Worm (Caenorhabditis elegans): ENCODE data around the gene gly-1.

The gly-1 gene

DNA sequence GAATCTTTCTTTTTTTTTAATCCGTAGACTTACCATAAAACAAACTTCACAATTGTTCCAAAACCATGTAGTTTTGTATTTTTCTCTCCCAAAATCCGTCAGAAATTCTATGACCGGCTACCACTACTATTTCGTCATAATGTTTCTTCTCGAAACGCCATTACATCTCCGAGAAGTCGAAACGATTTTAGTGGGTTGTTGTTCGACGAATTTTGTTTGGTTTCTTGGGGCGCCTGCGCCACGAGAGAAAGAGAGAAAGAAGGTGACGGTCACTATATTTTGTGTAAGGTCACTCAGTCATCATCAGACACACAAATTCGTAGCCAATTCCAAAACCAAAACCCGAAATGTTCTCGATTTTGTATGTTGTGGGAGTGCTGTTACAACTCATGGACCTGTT is 14.9 kb downstream of the gly-1 start:
- TF ChIP-seq cebp-1 (GFP tag; IDR thresholded peaks at IDR 0.05) (0 out of 2 replicates have a peak, but pooled peaks have one; percentile 20), cebp-1 (tag; optimal IDR thresholded peaks at IDR 0.05) (peak; percentile 70), madf-6 (GFP tag; IDR thresholded peaks at IDR 0.05) (no peak)

- TF ChIP-seq ztf-6 (GFP tag; IDR thresholded peaks at IDR 0.05) = no peak
- no peak for TF ChIP-seq F57A8.1 (GFP tag; optimal IDR thresholded peaks at IDR 0.05)
- no peak for TF ChIP-seq lin-26 (GFP tag; IDR thresholded peaks at IDR 0.05)
- no peak for TF ChIP-seq snpc-4 (GFP tag; optimal IDR thresholded peaks at IDR 0.05)
- TF ChIP-seq snpc-4 (tag; optimal IDR thresholded peaks at IDR 0.05) = no peak
- TF ChIP-seq Y56A3A.18 (GFP tag; IDR thresholded peaks at IDR 0.05) = no peak
- TF ChIP-seq let-526 (GFP tag; IDR thresholded peaks at IDR 0.05) = no peak
- TF ChIP-seq K12H6.12 (tag; optimal IDR thresholded peaks at IDR 0.05) = no peak
- TF ChIP-seq nhr-90 (tag; optimal IDR thresholded peaks at IDR 0.05) = no peak
- no peak for TF ChIP-seq zim-3 (tag; optimal IDR thresholded peaks at IDR 0.05)
- TF ChIP-seq lin-54 (GFP tag; optimal IDR thresholded peaks at IDR 0.05) = no peak
- TF ChIP-seq tlf-1 (GFP tag; optimal IDR thresholded peaks at IDR 0.05) = no peak
- no peak for TF ChIP-seq Y95B8A.8 (GFP tag; IDR thresholded peaks at IDR 0.05)
- no peak for TF ChIP-seq bed-1 (GFP tag; IDR thresholded peaks at IDR 0.05)
- TF ChIP-seq ztf-25 (GFP tag; IDR thresholded peaks at IDR 0.05) = no peak
- no peak for TF ChIP-seq ztf-18 (tag; optimal IDR thresholded peaks at IDR 0.05)
- TF ChIP-seq dpff-1 (tag; optimal IDR thresholded peaks at IDR 0.05) = no peak
- no peak for TF ChIP-seq T07F8.4 (tag; optimal IDR thresholded peaks at IDR 0.05)
- no peak for TF ChIP-seq ceh-40 (GFP tag; IDR thresholded peaks at IDR 0.05)
- no peak for TF ChIP-seq nhr-27 (tag; optimal IDR thresholded peaks at IDR 0.05)
Measured at ce11 chrII:10885868-10886514, 16.0 kb downstream of the gly-1 start, which contains the start of gene F44F4.3. Gene F44F4.3, minus strand, starts transcription at chrII:10885918.

DNA sequence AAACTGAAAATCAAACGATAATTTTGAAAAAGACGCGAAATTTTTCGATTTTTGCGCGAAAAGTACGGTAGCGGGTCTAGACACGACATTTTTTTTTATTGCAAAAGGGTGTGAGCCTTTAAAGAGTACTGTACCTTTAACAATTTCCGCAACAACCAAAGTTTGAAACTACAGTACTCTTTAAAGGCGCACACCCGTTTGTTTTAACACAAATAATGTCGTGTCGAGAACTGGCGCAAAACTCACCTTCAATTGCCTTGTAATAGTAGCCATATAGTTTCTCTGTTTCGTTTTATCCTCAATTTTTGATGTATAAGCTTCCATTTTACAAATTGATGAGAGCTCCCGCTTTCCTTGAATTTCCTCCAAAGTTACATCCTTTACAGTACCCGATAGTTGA is 16.8 kb downstream of the gly-1 start:
- 0 out of 2 replicates have a peak, but pooled peaks have one; percentile 12 for TF ChIP-seq madf-6 (GFP tag; IDR thresholded peaks at IDR 0.05)
- peak; percentile 41 for TF ChIP-seq lsl-1 (GFP tag; optimal IDR thresholded peaks at IDR 0.05)
- TF ChIP-seq F23B12.7 (tag; optimal IDR thresholded peaks at IDR 0.05; ENCODE audit: insufficient read depth) = no peak

DNA sequence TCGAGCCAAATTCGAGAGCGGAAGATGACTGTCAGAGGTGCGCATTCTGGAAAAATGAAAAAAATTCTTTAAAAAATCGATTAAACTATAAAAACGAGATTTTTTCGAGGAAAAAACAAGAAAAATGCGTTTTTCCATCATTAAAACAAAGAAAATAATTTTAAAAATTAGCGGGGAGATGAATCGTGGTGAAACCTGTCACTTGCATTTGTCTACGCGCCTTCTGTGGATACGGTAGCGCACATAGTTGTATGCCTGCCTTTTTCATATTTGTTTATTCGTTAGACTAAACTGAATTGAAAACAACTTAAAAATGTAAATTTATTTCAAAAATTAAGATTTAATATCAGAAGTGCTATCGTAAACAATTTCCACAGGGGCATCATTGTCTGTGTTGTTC is 17.6 kb downstream of the gly-1 start, which contains the start of gene egg-3:
TSS of gene egg-3 (minus strand) at position 46 of the 400 bp plus-strand sequence.
- TF ChIP-seq ztf-22 (GFP tag; optimal IDR thresholded peaks at IDR 0.05) (no peak), F22D6.2 (tag; optimal IDR thresholded peaks at IDR 0.05) (no peak), nhr-179 (tag; optimal IDR thresholded peaks at IDR 0.05) (no peak), hmg-1.2 (GFP tag; IDR thresholded peaks at IDR 0.05) (peak; percentile 18; the same call in 1 of the 2 replicates), snpc-1.1 (tag; optimal IDR thresholded peaks at IDR 0.05; ENCODE audit: insufficient read depth) (peak; percentile 15), B0336.3 (GFP tag; IDR thresholded peaks at IDR 0.05) (no peak), egrh-3 (GFP tag; IDR thresholded peaks at IDR 0.05) (no peak), ZK185.1 (tag; optimal IDR thresholded peaks at IDR 0.05; ENCODE audit: poor library complexity, severe bottlenecking) (no peak), chd-7 (tag; optimal IDR thresholded peaks at IDR 0.05) (no peak), hsf-1 (GFP tag; IDR thresholded peaks at IDR 0.05) (no peak), dpff-1 (tag; optimal IDR thresholded peaks at IDR 0.05) (no peak), unc-62 (GFP tag; optimal IDR thresholded peaks at IDR 0.05) (no peak), F37B4.10 (GFP tag; IDR thresholded peaks at IDR 0.05) (no peak), snpc-1.3 (tag; optimal IDR thresholded peaks at IDR 0.05; ENCODE audit: insufficient read depth) (peak; percentile 35), lsl-1 (GFP tag; optimal IDR thresholded peaks at IDR 0.05) (peak; percentile 93), dox-1 (GFP tag; IDR thresholded peaks at IDR 0.05) (0 out of 2 replicates have a peak, but pooled peaks have one; percentile 50), F49E8.2 (tag; optimal IDR thresholded peaks at IDR 0.05; ENCODE audit: insufficient read depth) (peak; percentile 53), F10E7.11 (tag; optimal IDR thresholded peaks at IDR 0.05) (no peak), lsy-27 (tag; optimal IDR thresholded peaks at IDR 0.05; ENCODE audit: borderline replicate concordance, insufficient read depth) (no peak), ceh-91 (GFP tag; IDR thresholded peaks at IDR 0.05) (peak; percentile 74)
